Worm (Caenorhabditis elegans) whole organism, L4/young adult: ENCODE measurements around the gene mrpl-53.

ENCODE experiments used
- W03F9.2 ChIP-seq: fragments of 150-350 bp; optimal IDR thresholded peaks from 2 replicates; lab custom pipeline; 2014; ENCODE audit warnings: missing biosample characterization, missing genetic modification characterization
- dao-5 ChIP-seq: sonication (generic microtip); optimal IDR thresholded peaks from 2 replicates; lab custom pipeline; 2016; ENCODE audit warnings: missing genotype, missing genetic modification characterization, moderate library complexity, missing compliant biosample characterization
- him-1 ChIP-seq: sonication (generic microtip); optimal IDR thresholded peaks from 2 replicates; lab custom pipeline; 2016; ENCODE audit warnings: missing genotype, missing genetic modification reagents, missing genetic modification characterization, missing compliant biosample characterization

Gene mrpl-53

ce11 chrII:9597516-9598047 is at the start of gene mrpl-53:
Gene mrpl-53, plus strand, starts transcription at chrII:9597622.
- TF ChIP-seq dao-5 (tag; lab: Kevin White, UChicago): no peak
- no peak for TF ChIP-seq W03F9.2 (tag; lab: Kevin White, UChicago)
- TF ChIP-seq him-1 (tag; lab: Kevin White, UChicago): no peak

- TF ChIP-seq him-1 (tag; lab: Kevin White, UChicago) (no peak), W03F9.2 (tag; lab: Kevin White, UChicago) (no peak), dao-5 (tag; lab: Kevin White, UChicago) (no peak)
Measured at ce11 chrII:9550718-9551117, 46.7 kb upstream of the mrpl-53 start, which contains the start of gene sra-6. Gene sra-6, minus strand, starts transcription at chrII:9550818.

DNA sequence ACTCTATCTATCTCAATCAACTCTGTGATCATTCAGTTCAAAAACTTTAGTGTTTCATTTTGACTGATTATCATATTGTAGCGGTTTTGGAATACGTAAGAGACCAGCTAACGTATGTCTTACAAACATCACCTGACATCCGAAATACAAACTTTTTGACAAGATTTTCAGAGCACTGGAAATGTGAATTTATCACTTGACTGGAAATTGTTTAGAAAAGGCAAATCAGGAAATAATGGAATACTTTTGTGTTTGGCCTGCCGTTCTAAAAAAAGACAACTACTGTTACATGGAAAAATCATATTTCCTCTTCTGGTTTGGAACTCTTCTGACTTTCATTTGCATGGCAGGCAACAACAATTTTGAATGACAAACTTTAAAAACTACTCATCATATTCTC is 45.9 kb upstream of the mrpl-53 start, which contains the start of gene F35H8.12:
Gene F35H8.12 (plus strand): TSS at position 301 of the 400 bp plus-strand sequence.
- TF ChIP-seq him-1 (tag; lab: Kevin White, UChicago): no peak
- no peak for TF ChIP-seq W03F9.2 (tag; lab: Kevin White, UChicago)
- TF ChIP-seq dao-5 (tag; lab: Kevin White, UChicago): no peak

- TF ChIP-seq dao-5 (tag; lab: Kevin White, UChicago) (no peak), W03F9.2 (tag; lab: Kevin White, UChicago) (no peak)
Measured at ce11 chrII:9553179-9553578, 44.2 kb upstream of the mrpl-53 start, which contains the start of gene F35H8.1. Gene F35H8.1, minus strand, starts transcription at chrII:9553279.

DNA sequence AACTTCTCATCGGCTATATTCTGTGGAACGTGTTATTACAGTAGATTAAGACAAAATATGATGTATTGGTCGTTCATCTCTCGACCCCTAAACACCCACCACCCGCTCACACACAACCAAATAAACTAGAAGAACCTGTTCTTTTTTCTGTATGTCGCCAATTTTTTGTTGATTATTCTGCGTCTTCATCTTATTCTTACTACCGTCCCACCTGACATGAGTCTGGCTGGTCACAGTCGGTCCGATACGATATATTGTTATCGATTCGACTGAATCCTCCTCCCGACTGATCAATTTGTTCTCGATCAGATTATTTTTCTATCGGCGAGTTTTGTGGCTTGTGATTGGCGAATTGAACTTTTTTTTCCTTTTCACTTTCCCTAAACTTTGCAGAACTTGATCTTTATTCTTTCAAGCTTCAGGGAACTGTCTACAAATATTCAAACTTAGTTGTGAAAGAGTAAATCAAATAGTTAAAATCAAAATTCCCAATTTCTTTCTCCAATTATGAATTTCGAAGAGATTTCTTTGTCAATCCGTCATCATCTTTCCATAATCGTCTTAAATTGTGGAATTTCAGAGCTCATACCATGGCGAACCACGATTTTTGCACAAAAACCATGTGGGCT is 42.4 kb upstream of the mrpl-53 start, which contains the start of gene F35H8.2:
Gene F35H8.2 (plus strand): TSS at position 579 of the 629 bp plus-strand sequence.
- TF ChIP-seq dao-5 (tag; lab: Kevin White, UChicago) (no peak), him-1 (tag; lab: Kevin White, UChicago) (no peak), W03F9.2 (tag; lab: Kevin White, UChicago) (no peak)

ce11 chrII:9556582-9556981 is 40.8 kb upstream of the mrpl-53 start:
- no peak for TF ChIP-seq W03F9.2 (tag; lab: Kevin White, UChicago)
- no peak for TF ChIP-seq dao-5 (tag; lab: Kevin White, UChicago)
- no peak for TF ChIP-seq him-1 (tag; lab: Kevin White, UChicago)

DNA sequence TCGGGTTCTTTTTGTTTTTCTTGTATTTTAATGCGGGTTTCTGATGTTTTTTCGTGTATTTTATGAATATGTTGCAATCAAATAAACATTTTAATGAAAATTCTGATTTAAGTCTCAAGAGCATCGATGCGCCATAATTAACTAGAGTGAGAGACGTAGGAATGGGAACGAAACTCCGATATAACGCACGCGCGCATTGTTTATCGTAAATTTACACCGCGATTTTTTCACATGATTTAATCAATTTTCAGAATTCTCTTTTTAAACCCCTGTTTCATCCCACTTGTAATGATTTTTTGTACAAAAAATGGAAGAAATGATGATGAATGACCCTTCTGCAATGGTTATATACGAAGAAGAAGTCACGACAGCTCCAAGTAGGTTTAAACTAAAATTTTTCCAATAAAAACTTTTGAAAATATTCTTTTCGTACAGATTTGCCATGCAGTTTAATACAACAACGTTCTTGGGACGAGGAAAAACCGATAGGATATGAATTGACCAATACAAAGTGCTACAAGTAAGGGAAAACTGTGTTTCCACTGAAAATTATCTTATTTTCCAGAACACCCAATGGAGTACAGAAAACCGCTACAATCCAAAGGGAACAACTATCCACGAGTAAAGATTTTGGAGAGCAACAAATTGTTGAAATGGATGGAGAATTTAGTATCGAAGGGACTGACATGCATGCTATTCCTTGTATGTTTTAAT is 39.8 kb upstream of the mrpl-53 start, which contains the start of gene zfp-2:
Gene zfp-2 (plus strand): TSS at position 214 of the 714 bp plus-strand sequence.
- TF ChIP-seq him-1 (tag; lab: Kevin White, UChicago): no peak
- no peak for TF ChIP-seq dao-5 (tag; lab: Kevin White, UChicago)
- TF ChIP-seq W03F9.2 (tag; lab: Kevin White, UChicago): no peak

DNA sequence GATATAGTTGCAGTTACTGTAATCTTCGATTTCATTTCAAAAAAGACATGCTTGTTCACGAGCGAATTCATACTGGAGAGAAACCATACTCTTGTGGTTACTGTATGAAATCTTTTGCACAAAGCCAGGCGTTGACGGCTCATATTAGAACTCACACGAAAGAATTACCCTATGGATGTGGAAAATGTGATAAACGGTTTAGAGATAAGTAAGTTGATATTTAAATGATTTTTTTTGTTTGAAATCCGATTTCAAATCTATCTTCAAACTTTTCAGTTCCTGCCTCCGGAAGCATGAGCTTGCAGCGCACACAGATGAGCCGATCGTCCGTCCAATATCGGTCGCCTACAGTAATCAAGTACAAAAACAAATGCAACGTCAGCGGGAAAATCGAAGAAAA is 38.5 kb upstream of the mrpl-53 start:
- TF ChIP-seq him-1 (tag; lab: Kevin White, UChicago): no peak

ce11 chrII:9559929-9560328 is 37.5 kb upstream of the mrpl-53 start, which contains the start of gene F35H8.4:
Gene F35H8.4, minus strand, starts transcription at chrII:9560029.
- TF ChIP-seq him-1 (tag; lab: Kevin White, UChicago) (no peak), dao-5 (tag; lab: Kevin White, UChicago) (no peak), W03F9.2 (tag; lab: Kevin White, UChicago) (no peak)

DNA sequence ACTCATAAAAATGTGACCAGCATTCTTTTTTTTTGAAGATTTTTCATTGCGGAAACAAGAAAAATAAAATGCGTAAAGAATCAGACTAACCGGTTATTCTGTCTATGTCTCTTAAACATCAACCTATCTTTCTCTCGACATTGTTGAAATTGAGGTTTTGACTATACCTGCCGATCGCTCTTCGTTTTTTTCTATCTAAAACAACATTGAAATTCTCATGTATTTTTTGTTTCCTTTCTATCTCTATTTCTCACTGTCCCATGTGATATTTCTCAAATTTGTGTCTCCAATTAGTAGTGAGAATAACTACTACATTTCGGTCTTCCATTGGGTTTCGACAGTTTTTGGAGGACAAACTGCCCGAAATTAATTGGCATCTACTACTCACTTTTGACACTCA is 36.5 kb upstream of the mrpl-53 start:
- no peak for TF ChIP-seq him-1 (tag; lab: Kevin White, UChicago)
- TF ChIP-seq dao-5 (tag; lab: Kevin White, UChicago): no peak

DNA sequence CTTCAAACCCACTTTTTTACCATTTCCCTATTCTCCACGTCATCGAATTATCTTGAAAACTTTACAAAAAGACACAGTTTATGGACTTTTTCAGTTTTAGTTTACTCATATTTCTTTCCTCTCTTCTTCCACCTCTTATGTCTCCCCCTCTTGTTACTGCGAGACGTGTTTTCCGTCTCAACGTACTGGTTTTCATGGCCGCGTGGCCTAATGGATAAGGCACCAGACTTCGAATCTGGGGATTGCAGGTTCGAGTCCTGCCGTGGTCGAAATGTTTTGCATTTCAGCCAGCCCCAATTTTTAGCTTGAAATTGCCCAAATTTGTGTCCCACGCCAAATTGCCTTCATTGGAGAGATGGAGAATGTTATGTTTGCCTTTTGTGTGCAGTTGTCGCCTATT is 31.4 kb upstream of the mrpl-53 start:
- TF ChIP-seq W03F9.2 (tag; lab: Kevin White, UChicago): no peak
- peak; percentile 80 for TF ChIP-seq dao-5 (tag; lab: Kevin White, UChicago)
- peak; percentile 49 for TF ChIP-seq him-1 (tag; lab: Kevin White, UChicago)

ce11 chrII:9573412-9573811 is 24.0 kb upstream of the mrpl-53 start:
- no peak for TF ChIP-seq him-1 (tag; lab: Kevin White, UChicago)
- no peak for TF ChIP-seq W03F9.2 (tag; lab: Kevin White, UChicago)

- TF ChIP-seq W03F9.2 (tag; lab: Kevin White, UChicago) (no peak), him-1 (tag; lab: Kevin White, UChicago) (no peak), dao-5 (tag; lab: Kevin White, UChicago) (no peak)
Measured at ce11 chrII:9574406-9574805, 23.0 kb upstream of the mrpl-53 start.
